Fruit fly (Drosophila melanogaster) whole organism, prepupa: ENCODE results near the gene CG31817.
A peak's percentile ranks its signal among the peaks of the same experiment; 100 is the strongest.

Experiments
- Blimp-1 ChIP-seq: fragments of 200-800 bp; sonication (Bioruptor generic); optimal IDR thresholded peaks from 3 replicates; lab custom pipeline; 2017; ENCODE audit warnings: missing biosample characterization, missing genetic modification characterization, mild to moderate bottlenecking, moderate library complexity, missing genetic modification reagents
- CG10631 ChIP-seq: fragments of 200-800 bp; sonication (Bioruptor generic); optimal IDR thresholded peaks from 2 replicates; lab custom pipeline; 2016; ENCODE audit warnings: missing biosample characterization, missing genetic modification characterization
- CG10669 ChIP-seq: fragments of 200-800 bp; sonication (Bioruptor generic); optimal IDR thresholded peaks from 3 replicates; lab custom pipeline; 2018; ENCODE audit warnings: missing biosample characterization, mild to moderate bottlenecking, missing genetic modification characterization, moderate library complexity
- CG11294 ChIP-seq: fragments of 200-800 bp; sonication (Bioruptor generic); IDR thresholded peaks from 2 replicates; pipeline ENCODE4 v1.3.6; 2022; ENCODE audit warnings: missing biosample characterization, missing genetic modification characterization
- CG11762 ChIP-seq: fragments of 200-800 bp; sonication (Bioruptor generic); optimal IDR thresholded peaks from 3 replicates; lab custom pipeline; 2016; ENCODE audit warnings: missing biosample characterization, missing genetic modification characterization; ENCODE audit not compliant: insufficient read depth
- CG11902 ChIP-seq: fragments of 200-800 bp; sonication (Bioruptor generic); optimal IDR thresholded peaks from 3 replicates; lab custom pipeline; 2016; ENCODE audit warnings: missing biosample characterization, missing genetic modification characterization
- CG15336 ChIP-seq: fragments of 200-800 bp; sonication (Bioruptor generic); IDR thresholded peaks from 2 replicates; pipeline ENCODE4 v1.3.6; 2022; ENCODE audit warnings: missing biosample characterization, missing genetic modification characterization
- CG3032 ChIP-seq: fragments of 200-800 bp; optimal IDR thresholded peaks from 2 replicates; lab custom pipeline; 2019; ENCODE audit warnings: missing biosample characterization, mild to moderate bottlenecking, missing genetic modification characterization, moderate library complexity
- CG32006 ChIP-seq: fragments of 200-800 bp; sonication (Bioruptor generic); optimal IDR thresholded peaks from 3 replicates; lab custom pipeline; 2017; ENCODE audit warnings: missing biosample characterization, mild to moderate bottlenecking, missing genetic modification characterization
- CG34406 ChIP-seq: fragments of 200-800 bp; sonication (Bioruptor generic); optimal IDR thresholded peaks from 3 replicates; lab custom pipeline; 2016; ENCODE audit warnings: missing biosample characterization, missing genetic modification characterization
- CG3919 ChIP-seq: fragments of 200-800 bp; sonication (Bioruptor generic); optimal IDR thresholded peaks from 3 replicates; lab custom pipeline; 2016; ENCODE audit warnings: missing biosample characterization, missing genetic modification characterization
- CG4318 ChIP-seq: fragments of 200-800 bp; sonication (Bioruptor generic); optimal IDR thresholded peaks from 3 replicates; lab custom pipeline; 2017; ENCODE audit warnings: missing biosample characterization, mild to moderate bottlenecking, missing genetic modification characterization
- CG6163 ChIP-seq: fragments of 200-800 bp; sonication (Bioruptor generic); IDR thresholded peaks from 3 replicates; pipeline ENCODE4 v1.3.6; 2022; ENCODE audit warnings: missing biosample characterization, missing genetic modification characterization
- CG6276 ChIP-seq: fragments of 200-800 bp; sonication (Bioruptor generic); optimal IDR thresholded peaks from 2 replicates; lab custom pipeline; 2017; ENCODE audit warnings: missing biosample characterization, mild to moderate bottlenecking, missing genetic modification characterization
- CG6792 ChIP-seq: fragments of 200-800 bp; sonication (Bioruptor generic); optimal IDR thresholded peaks from 3 replicates; lab custom pipeline; 2016; ENCODE audit warnings: missing biosample characterization, missing genetic modification characterization
- CG6854 ChIP-seq: fragments of 200-800 bp; sonication (Bioruptor generic); optimal IDR thresholded peaks from 2 replicates; lab custom pipeline; 2017; ENCODE audit warnings: missing biosample characterization, mild to moderate bottlenecking, missing genetic modification characterization
- CG8119 ChIP-seq: fragments of 200-800 bp; sonication (Bioruptor generic); IDR thresholded peaks from 3 replicates; pipeline ENCODE4 v1.3.6; 2022; ENCODE audit warnings: missing biosample characterization, missing genetic modification characterization
- CG8319 ChIP-seq: fragments of 200-800 bp; sonication (Bioruptor generic); optimal IDR thresholded peaks from 3 replicates; lab custom pipeline; 2016; ENCODE audit warnings: missing biosample characterization, missing genetic modification characterization
- CG9139 ChIP-seq: fragments of 200-800 bp; sonication (Bioruptor generic); optimal IDR thresholded peaks from 3 replicates; lab custom pipeline; 2017; ENCODE audit warnings: missing biosample characterization, mild to moderate bottlenecking, missing genetic modification characterization
- Eip75B ChIP-seq: fragments of 200-800 bp; sonication (Bioruptor generic); optimal IDR thresholded peaks from 3 replicates; lab custom pipeline; 2016; ENCODE audit warnings: missing biosample characterization, missing genetic modification characterization
- Eip78C ChIP-seq: fragments of 200-800 bp; sonication (Bioruptor generic); peaks from one replicate; lab custom pipeline; 2016; ENCODE audit warnings: missing biosample characterization, missing genetic modification characterization
- Eip93F ChIP-seq: fragments of 200-800 bp; sonication (Bioruptor generic); optimal IDR thresholded peaks from 2 replicates; lab custom pipeline; 2016; ENCODE audit warnings: missing biosample characterization, mild to moderate bottlenecking, missing genetic modification characterization
- Ets96B ChIP-seq: fragments of 200-800 bp; optimal IDR thresholded peaks from 2 replicates; lab custom pipeline; 2019; ENCODE audit warnings: missing biosample characterization, mild to moderate bottlenecking, missing genetic modification characterization, moderate library complexity
- Hr38 ChIP-seq: sonication (Bioruptor generic); optimal IDR thresholded peaks from 2 replicates; lab custom pipeline; 2016; ENCODE audit warnings: missing biosample characterization, missing genetic modification characterization
- Hr39 ChIP-seq: fragments of 200-800 bp; sonication (Bioruptor generic); optimal IDR thresholded peaks from 2 replicates; lab custom pipeline; 2016; ENCODE audit warnings: missing biosample characterization, missing genetic modification characterization
- Lpt ChIP-seq: fragments of 200-800 bp; sonication (Bioruptor generic); optimal IDR thresholded peaks from 3 replicates; lab custom pipeline; 2016; ENCODE audit warnings: missing biosample characterization, missing genetic modification characterization
- Met ChIP-seq: fragments of 200-800 bp; sonication (Bioruptor generic); optimal IDR thresholded peaks from 3 replicates; lab custom pipeline; 2016; ENCODE audit warnings: missing biosample characterization, missing genetic modification characterization
- OdsH ChIP-seq: fragments of 200-800 bp; sonication (Bioruptor generic); optimal IDR thresholded peaks from 3 replicates; lab custom pipeline; 2016; ENCODE audit warnings: missing biosample characterization, missing genetic modification characterization
- Smox ChIP-seq: fragments of 200-800 bp; sonication (Bioruptor generic); optimal IDR thresholded peaks from 3 replicates; lab custom pipeline; 2016; ENCODE audit warnings: missing biosample characterization, missing genetic modification characterization
- Sox102F ChIP-seq: fragments of 200-800 bp; sonication (Bioruptor generic); optimal IDR thresholded peaks from 2 replicates; lab custom pipeline; 2016; ENCODE audit warnings: missing biosample characterization, mild to moderate bottlenecking, missing genetic modification characterization
- Sox14 ChIP-seq: fragments of 200-800 bp; sonication (Bioruptor generic); optimal IDR thresholded peaks from 3 replicates; lab custom pipeline; 2016; ENCODE audit warnings: missing biosample characterization, missing genetic modification characterization
- Sox15 ChIP-seq: fragments of 200-800 bp; sonication (Bioruptor generic); optimal IDR thresholded peaks from 3 replicates; lab custom pipeline; 2016; ENCODE audit warnings: missing biosample characterization, missing genetic modification characterization
- achi ChIP-seq: fragments of 200-800 bp; sonication (Bioruptor generic); optimal IDR thresholded peaks from 3 replicates; lab custom pipeline; 2016; ENCODE audit warnings: missing biosample characterization, missing genetic modification characterization
- acj6 ChIP-seq: fragments of 200-800 bp; sonication (Bioruptor generic); optimal IDR thresholded peaks from 3 replicates; lab custom pipeline; 2016; ENCODE audit warnings: missing biosample characterization, missing genetic modification characterization
- cyc ChIP-seq: fragments of 200-800 bp; sonication (Bioruptor generic); optimal IDR thresholded peaks from 3 replicates; lab custom pipeline; 2016; ENCODE audit warnings: missing biosample characterization, missing genetic modification characterization
- dsx ChIP-seq: fragments of 200-800 bp; optimal IDR thresholded peaks from 3 replicates; lab custom pipeline; 2019; ENCODE audit warnings: missing biosample characterization, mild to moderate bottlenecking, missing genetic modification characterization, moderate library complexity; ENCODE audit not compliant: poor library complexity, severe bottlenecking
- eg ChIP-seq: fragments of 200-800 bp; sonication (Bioruptor generic); IDR thresholded peaks from 3 replicates; pipeline ENCODE4 v1.3.6; 2022; ENCODE audit warnings: missing biosample characterization, missing genetic modification characterization
- esn ChIP-seq: fragments of 200-800 bp; sonication (Bioruptor generic); optimal IDR thresholded peaks from 2 replicates; lab custom pipeline; 2016; ENCODE audit warnings: missing biosample characterization, mild to moderate bottlenecking, missing genetic modification characterization, moderate library complexity
- fd85E ChIP-seq: fragments of 200-800 bp; sonication (Bioruptor generic); optimal IDR thresholded peaks from 3 replicates; lab custom pipeline; 2016; ENCODE audit warnings: missing biosample characterization, missing genetic modification characterization
- fkh ChIP-seq: fragments of 200-800 bp; sonication (Bioruptor generic); optimal IDR thresholded peaks from 3 replicates; lab custom pipeline; 2017; ENCODE audit warnings: missing biosample characterization, mild to moderate bottlenecking, missing genetic modification characterization, moderate library complexity
- salr ChIP-seq, 2 experiments: fragments of 200-800 bp; sonication (Bioruptor generic); optimal IDR thresholded peaks; 3 replicates each; lab custom pipeline; 2016 to 2018; ENCODE audit warnings: missing biosample characterization in 2 of 2, missing genetic modification characterization in 2 of 2, mild to moderate bottlenecking in 1 of 2
- spab ChIP-seq: fragments of 200-800 bp; sonication (Bioruptor generic); optimal IDR thresholded peaks from 2 replicates; lab custom pipeline; 2017; ENCODE audit warnings: missing biosample characterization, mild to moderate bottlenecking, missing genetic modification characterization, missing genetic modification reagents
- ss ChIP-seq, 2 experiments: fragments of 200-800 bp; sonication (Bioruptor generic); optimal IDR thresholded peaks; 2 replicates in 1 of 2; 3 replicates in 1 of 2; lab custom pipeline; 2017 to 2018; ENCODE audit warnings: mild to moderate bottlenecking in 2 of 2, missing biosample characterization in 2 of 2, missing genetic modification characterization in 2 of 2, moderate library complexity in 1 of 2
- svp ChIP-seq: fragments of 200-800 bp; sonication (Bioruptor generic); peaks from one replicate; lab custom pipeline; 2016; ENCODE audit warnings: missing biosample characterization, missing genetic modification characterization
- vri ChIP-seq: fragments of 200-800 bp; sonication (Bioruptor generic); optimal IDR thresholded peaks from 3 replicates; lab custom pipeline; 2016; ENCODE audit warnings: missing biosample characterization, mild to moderate bottlenecking, missing genetic modification characterization

CG31817 gene

DNA sequence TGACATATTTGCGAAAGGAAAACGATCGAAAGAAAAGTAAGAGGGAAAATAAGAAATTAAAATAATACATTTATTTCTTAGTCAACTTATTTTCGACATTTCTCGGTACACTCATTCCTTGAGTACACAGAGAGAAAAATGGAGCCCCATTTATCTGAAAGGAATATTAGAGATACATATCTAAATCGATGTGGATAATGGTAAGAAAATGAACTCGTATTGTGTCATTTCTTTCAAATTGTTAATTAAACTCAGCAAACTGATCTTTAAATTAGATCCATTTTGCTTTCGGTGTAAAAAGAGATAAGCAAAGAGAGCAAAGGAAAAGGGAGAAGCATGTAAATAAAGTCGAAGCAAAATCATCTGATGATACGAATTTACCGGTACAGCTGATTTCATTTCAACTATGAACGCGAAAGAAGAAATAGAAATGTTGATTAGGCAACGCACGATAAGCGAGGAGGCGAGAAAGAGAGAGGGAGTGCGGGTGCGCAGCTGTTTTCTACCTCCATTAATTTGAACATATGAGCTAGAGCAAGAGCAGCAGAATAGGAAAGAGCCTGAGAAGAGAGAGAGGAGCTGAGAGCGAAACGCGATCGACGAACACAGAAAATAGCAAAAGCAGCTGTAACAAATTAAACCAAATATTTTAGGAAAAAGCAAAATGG, 51.9 kb downstream of the CG31817 start (continued):
- TF ChIP-seq CG8119 (GFP tag; lab: Robert Waterston, UW) (no peak), fkh (peak; percentile 22), CG11294 (GFP tag; lab: Robert Waterston, UW) (no peak), CG3032 (tag; lab: Kevin White, UChicago) (peak; percentile 87), cyc (GFP tag; lab: Kevin White, UChicago) (peak; percentile 92), CG32006 (GFP tag; lab: Kevin White, UChicago) (peak; percentile 83), esn (GFP tag; lab: Kevin White, UChicago) (peak; percentile 94), achi (GFP tag; lab: Kevin White, UChicago) (peak; percentile 83), CG10669 (GFP tag; lab: Kevin White, UChicago) (peak; percentile 87), Ets96B (tag; lab: Kevin White, UChicago) (peak; percentile 86), ss (GFP tag; optimal IDR thresholded peaks at IDR 0.05; lab: Kevin White, UChicago) (peak in 1 of 2 experiments; percentile 70), Sox14 (GFP tag; lab: Kevin White, UChicago) (peak; percentile 91), Eip75B (peak; percentile 83), Smox (peak; percentile 91), CG6276 (GFP tag; lab: Kevin White, UChicago) (peak; percentile 70), CG15336 (GFP tag; lab: Robert Waterston, UW) (no peak), Hr39 (GFP tag; lab: Kevin White, UChicago) (peak; percentile 94), vri (GFP tag; lab: Kevin White, UChicago) (peak; percentile 85), fd85E (GFP tag; lab: Kevin White, UChicago) (no peak), Eip78C (GFP tag; lab: Kevin White, UChicago) (peak; percentile 97), svp (GFP tag; lab: Kevin White, UChicago) (peak; percentile 95), spab (GFP tag; lab: Kevin White, UChicago) (peak; percentile 54), OdsH (GFP tag; lab: Kevin White, UChicago) (peak; percentile 91), CG10631 (GFP tag; lab: Kevin White, UChicago) (peak; percentile 87), salr (GFP tag; optimal IDR thresholded peaks at IDR 0.05; lab: Kevin White, UChicago) (peak; percentile 38 to 79), CG3919 (GFP tag; lab: Kevin White, UChicago) (peak; percentile 88), Lpt (GFP tag; lab: Kevin White, UChicago) (peak; percentile 74), Sox102F (GFP tag; lab: Kevin White, UChicago) (peak; percentile 93)
- TF ChIP-seq, all 60 proteins: peak for 52

DNA sequence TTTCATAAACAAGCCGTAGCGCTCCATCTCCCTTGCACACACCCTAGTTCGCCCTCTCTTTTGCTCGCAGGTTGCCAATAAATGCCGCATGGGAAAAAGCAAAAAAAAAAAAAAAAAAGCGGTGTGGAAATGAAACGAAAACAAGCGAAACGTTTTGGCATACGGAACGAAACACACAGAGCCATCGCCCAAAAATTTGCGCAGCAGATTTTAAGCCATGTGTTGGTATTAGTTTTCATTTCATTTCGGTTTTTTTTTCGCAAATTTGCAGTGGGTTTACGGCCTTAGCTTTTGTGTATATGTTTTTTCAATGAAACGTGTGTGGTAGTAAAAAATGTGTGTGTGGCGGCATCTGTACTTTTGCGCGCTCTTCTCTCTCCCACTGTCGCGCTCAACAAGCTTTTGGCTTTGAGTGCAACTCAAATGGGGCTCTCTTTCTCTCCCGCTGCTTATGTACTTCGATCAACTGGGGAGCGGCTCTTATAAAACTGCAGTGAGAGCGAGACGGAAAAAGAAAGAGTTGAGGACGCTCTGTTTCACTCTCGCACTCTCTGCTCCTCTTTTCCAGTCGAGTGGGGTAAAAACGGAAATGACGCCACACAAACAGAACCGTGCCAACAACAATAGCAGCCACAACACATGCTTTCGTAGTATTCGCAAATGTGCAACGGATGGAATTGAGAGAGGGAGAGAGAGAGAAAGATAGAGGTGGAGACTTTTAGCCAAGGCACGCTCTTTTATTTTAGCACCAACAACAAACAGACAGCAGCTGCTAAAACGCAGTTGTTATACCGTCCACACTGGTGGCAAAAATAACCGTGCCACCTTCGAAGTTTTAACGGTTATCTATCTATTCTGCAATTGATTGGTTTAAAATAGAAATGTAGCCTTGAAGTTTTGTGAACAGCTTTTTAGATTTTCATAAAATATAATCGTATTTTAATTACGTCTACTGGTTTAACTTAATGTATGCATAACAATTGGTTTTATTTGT, 53.1 kb downstream of the CG31817 start:
- TF ChIP-seq Eip75B: peak; percentile 58
- TF ChIP-seq CG6163: no peak
- peak; percentile 67 for TF ChIP-seq fd85E (GFP tag; lab: Kevin White, UChicago)
- peak; percentile 54 for TF ChIP-seq Ets96B (tag; lab: Kevin White, UChicago)
- TF ChIP-seq Hr38: no peak
- TF ChIP-seq CG34406 (GFP tag; lab: Kevin White, UChicago): peak; percentile 61
- TF ChIP-seq CG10631 (GFP tag; lab: Kevin White, UChicago): peak; percentile 56
- TF ChIP-seq dsx (GFP tag; lab: Kevin White, UChicago): peak; percentile 65
- TF ChIP-seq CG9139 (GFP tag; lab: Kevin White, UChicago): peak; percentile 39
- TF ChIP-seq Sox15 (GFP tag; lab: Kevin White, UChicago): peak; percentile 32
- TF ChIP-seq CG4318 (GFP tag; lab: Kevin White, UChicago): peak; percentile 26
- peak; percentile 46 for TF ChIP-seq spab (GFP tag; lab: Kevin White, UChicago)
- peak; percentile 6 for TF ChIP-seq Eip93F (GFP tag; lab: Kevin White, UChicago)
- TF ChIP-seq CG11762: peak; percentile 54
- TF ChIP-seq CG6792 (GFP tag; lab: Kevin White, UChicago): peak; percentile 56
- TF ChIP-seq CG11902: peak; percentile 3
- TF ChIP-seq Blimp-1: peak; percentile 53
- peak; percentile 45 for TF ChIP-seq Lpt (GFP tag; lab: Kevin White, UChicago)
- TF ChIP-seq CG8319 (GFP tag; lab: Kevin White, UChicago): peak; percentile 35
- TF ChIP-seq Sox14 (GFP tag; lab: Kevin White, UChicago): peak; percentile 82
- peak; percentile 80 for TF ChIP-seq acj6 (GFP tag; lab: Kevin White, UChicago)
- no peak for TF ChIP-seq CG11294 (GFP tag; lab: Robert Waterston, UW)
- no peak for TF ChIP-seq eg (GFP tag; lab: Robert Waterston, UW)
- TF ChIP-seq cyc (GFP tag; lab: Kevin White, UChicago): peak; percentile 58
- TF ChIP-seq Met (GFP tag; lab: Kevin White, UChicago): peak; percentile 67
- TF ChIP-seq Eip78C (GFP tag; lab: Kevin White, UChicago): peak; percentile 90
- peak; percentile 84 for TF ChIP-seq CG6854 (GFP tag; lab: Kevin White, UChicago)
